Fruit fly (Drosophila melanogaster) whole organism, pupa: ENCODE measurements around the gene CG9166.

Source experiments
- CG10348 ChIP-seq: fragments of 200-800 bp; sonication (Bioruptor generic); IDR thresholded peaks from 2 replicates; pipeline ENCODE4 v1.3.6; 2022; ENCODE audit warnings: missing biosample characterization, missing genetic modification characterization
- CG12605 ChIP-seq: fragments of 200-800 bp; sonication (Bioruptor generic); IDR thresholded peaks from 2 replicates; pipeline ENCODE4 v1.3.6; 2022; ENCODE audit warnings: missing biosample characterization, missing genetic modification characterization
- CG13204 ChIP-seq: fragments of 200-800 bp; sonication (Bioruptor generic); optimal IDR thresholded peaks from 2 replicates; lab custom pipeline; 2018; ENCODE audit warnings: missing biosample characterization, mild to moderate bottlenecking, missing genetic modification characterization, moderate library complexity
- CG14655 ChIP-seq: fragments of 200-800 bp; sonication (Bioruptor generic); optimal IDR thresholded peaks from 3 replicates; lab custom pipeline; 2017; ENCODE audit warnings: mild to moderate bottlenecking, missing biosample characterization, missing genetic modification reagents, missing genetic modification characterization
- CG15710 ChIP-seq: fragments of 200-800 bp; sonication (Bioruptor generic); optimal IDR thresholded peaks from 2 replicates; lab custom pipeline; 2018; ENCODE audit warnings: missing biosample characterization, mild to moderate bottlenecking, missing genetic modification characterization, moderate library complexity
- CG17806 ChIP-seq: fragments of 200-800 bp; sonication (Bioruptor generic); optimal IDR thresholded peaks from 2 replicates; lab custom pipeline; 2018; ENCODE audit warnings: missing biosample characterization, mild to moderate bottlenecking, missing genetic modification characterization, moderate library complexity
- CG32121 ChIP-seq: fragments of 200-800 bp; sonication (Bioruptor generic); IDR thresholded peaks from 2 replicates; pipeline ENCODE4 v1.3.6; 2022; ENCODE audit warnings: missing biosample characterization, missing genetic modification characterization
- CG34367 ChIP-seq: fragments of 200-800 bp; sonication (Bioruptor generic); optimal IDR thresholded peaks from 2 replicates; lab custom pipeline; 2018; ENCODE audit warnings: missing biosample characterization, mild to moderate bottlenecking, missing genetic modification characterization
- CG4496 ChIP-seq: fragments of 200-800 bp; sonication (Bioruptor generic); IDR thresholded peaks from 3 replicates; pipeline ENCODE4 v1.3.6; 2022; ENCODE audit warnings: missing biosample characterization, missing genetic modification characterization
- CG8159 ChIP-seq: fragments of 200-800 bp; sonication (Bioruptor generic); optimal IDR thresholded peaks from 3 replicates; lab custom pipeline; 2018; ENCODE audit warnings: missing biosample characterization, mild to moderate bottlenecking, missing genetic modification characterization, moderate library complexity
- CG8301 ChIP-seq: fragments of 200-800 bp; sonication (Bioruptor generic); optimal IDR thresholded peaks from 2 replicates; lab custom pipeline; 2018; ENCODE audit warnings: missing biosample characterization, mild to moderate bottlenecking, missing genetic modification characterization
- CG9948 ChIP-seq: fragments of 200-800 bp; sonication (Bioruptor generic); optimal IDR thresholded peaks from 2 replicates; lab custom pipeline; 2018; ENCODE audit warnings: missing biosample characterization, mild to moderate bottlenecking, missing genetic modification characterization, moderate library complexity
- D1 ChIP-seq: fragments of 200-800 bp; sonication (Bioruptor generic); optimal IDR thresholded peaks from 2 replicates; lab custom pipeline; 2018; ENCODE audit warnings: missing biosample characterization, mild to moderate bottlenecking, missing genetic modification characterization, moderate library complexity
- EcR ChIP-seq: fragments of 200-800 bp; sonication (Bioruptor generic); optimal IDR thresholded peaks from 3 replicates; lab custom pipeline; 2019; ENCODE audit warnings: missing biosample characterization, missing genetic modification characterization, mild to moderate bottlenecking, moderate library complexity, missing genetic modification reagents
- Ets98B ChIP-seq: fragments of 200-800 bp; sonication (Bioruptor generic); IDR thresholded peaks from 2 replicates; pipeline ENCODE4 v1.3.6; 2022; ENCODE audit warnings: missing biosample characterization, missing genetic modification characterization
- Pif1A ChIP-seq: fragments of 200-800 bp; sonication (Bioruptor generic); optimal IDR thresholded peaks from 3 replicates; lab custom pipeline; 2016; ENCODE audit warnings: missing biosample characterization, missing genetic modification characterization
- Pif1B ChIP-seq: fragments of 200-800 bp; sonication (Bioruptor generic); optimal IDR thresholded peaks from 3 replicates; lab custom pipeline; 2016; ENCODE audit warnings: missing biosample characterization, missing genetic modification characterization
- Snoo ChIP-seq: fragments of 200-800 bp; sonication (Bioruptor generic); optimal IDR thresholded peaks from 3 replicates; lab custom pipeline; 2017; ENCODE audit warnings: missing biosample characterization, mild to moderate bottlenecking, missing genetic modification characterization, inconsistent platforms
- fd96Ca ChIP-seq: fragments of 200-800 bp; sonication (Bioruptor generic); IDR thresholded peaks from 3 replicates; pipeline ENCODE4 v1.3.6; 2022; ENCODE audit warnings: missing biosample characterization, missing genetic modification characterization
- gl ChIP-seq: fragments of 200-800 bp; sonication (Bioruptor generic); optimal IDR thresholded peaks from 2 replicates; lab custom pipeline; 2018; ENCODE audit warnings: missing biosample characterization, mild to moderate bottlenecking, missing genetic modification characterization
- rn ChIP-seq: fragments of 200-800 bp; sonication (Bioruptor generic); IDR thresholded peaks from 2 replicates; pipeline ENCODE4 v1.3.6; 2022; ENCODE audit warnings: missing biosample characterization, missing genetic modification characterization

Gene CG9166

dm6 chr3L:1350924-1351215, at the start of gene CG9166:
TSS of gene CG9166 (plus strand) at chr3L:1351116.
- TF ChIP-seq CG13204 (GFP tag; lab: Kevin White, UChicago) (no peak), CG14655 (no peak)

dm6 chr3L:1302234-1302949, 48.5 kb upstream of the CG9166 start, which contains the start of the genes Rac1 and Acat2:
TSS of gene Rac1 (minus strand) at chr3L:1302683.
TSS of gene Acat2 (plus strand) at chr3L:1302944.
- TF ChIP-seq CG32121 (GFP tag; lab: Robert Waterston, UW), result no peak
- TF ChIP-seq CG9948 (tag; lab: Kevin White, UChicago), result no peak
- no peak for TF ChIP-seq CG8159 (tag; lab: Kevin White, UChicago)
- no peak for TF ChIP-seq Pif1A (GFP tag; lab: Kevin White, UChicago)
- no peak for TF ChIP-seq CG10348

- TF ChIP-seq Snoo (tag; lab: Kevin White, UChicago), result no peak
- no peak for TF ChIP-seq CG13204 (GFP tag; lab: Kevin White, UChicago)
- no peak for TF ChIP-seq CG32121 (GFP tag; lab: Robert Waterston, UW)
- TF ChIP-seq CG12605 (GFP tag; lab: Robert Waterston, UW), result no peak
- TF ChIP-seq CG14655, result no peak
- TF ChIP-seq D1, result no peak
- no peak for TF ChIP-seq fd96Ca (GFP tag; lab: Robert Waterston, UW)
- TF ChIP-seq Ets98B, result no peak
- no peak for TF ChIP-seq gl (tag; lab: Kevin White, UChicago)
- TF ChIP-seq CG17806 (tag; lab: Kevin White, UChicago), result no peak
- TF ChIP-seq Pif1A (GFP tag; lab: Kevin White, UChicago), result no peak
- TF ChIP-seq CG9948 (tag; lab: Kevin White, UChicago), result no peak
- TF ChIP-seq CG34367 (tag; lab: Kevin White, UChicago), result no peak
- no peak for TF ChIP-seq Pif1B (GFP tag; lab: Kevin White, UChicago)
- no peak for TF ChIP-seq EcR (GFP tag; lab: Kevin White, UChicago)
- no peak for TF ChIP-seq CG15710 (tag; lab: Kevin White, UChicago)
- TF ChIP-seq, all 21 proteins: peak for 0
Measured at dm6 chr3L:1302950-1303352, 48.0 kb upstream of the CG9166 start.

- TF ChIP-seq EcR (GFP tag; lab: Kevin White, UChicago) (no peak), CG8301 (tag; lab: Kevin White, UChicago) (no peak), fd96Ca (GFP tag; lab: Robert Waterston, UW) (no peak), CG14655 (no peak), Ets98B (no peak), CG13204 (GFP tag; lab: Kevin White, UChicago) (no peak), D1 (no peak), CG12605 (GFP tag; lab: Robert Waterston, UW) (no peak), CG17806 (tag; lab: Kevin White, UChicago) (no peak)
Measured at dm6 chr3L:1305317-1305716, 45.6 kb upstream of the CG9166 start.

dm6 chr3L:1307005-1307632, 43.8 kb upstream of the CG9166 start, which contains the start of the genes Ctr9 and Nt5a:
TSS of gene Ctr9 (plus strand) at chr3L:1307224.
TSS of gene Nt5a (minus strand) at chr3L:1307418.
- no peak for TF ChIP-seq CG34367 (tag; lab: Kevin White, UChicago)
- TF ChIP-seq CG17806 (tag; lab: Kevin White, UChicago), result no peak
- TF ChIP-seq CG10348, result no peak
- TF ChIP-seq CG13204 (GFP tag; lab: Kevin White, UChicago), result no peak
- TF ChIP-seq CG15710 (tag; lab: Kevin White, UChicago), result peak; percentile 23
- no peak for TF ChIP-seq CG8159 (tag; lab: Kevin White, UChicago)
- peak; percentile 49; the same call in 1 of the 3 replicates for TF ChIP-seq fd96Ca (GFP tag; lab: Robert Waterston, UW)
- TF ChIP-seq CG12605 (GFP tag; lab: Robert Waterston, UW), result no peak
- TF ChIP-seq D1, result no peak
- no peak for TF ChIP-seq Pif1B (GFP tag; lab: Kevin White, UChicago)
- no peak for TF ChIP-seq CG9948 (tag; lab: Kevin White, UChicago)
- peak; percentile 9; the same call in 1 of the 3 replicates for TF ChIP-seq CG4496 (GFP tag; lab: Robert Waterston, UW)
- peak; percentile 25 for TF ChIP-seq EcR (GFP tag; lab: Kevin White, UChicago)
- no peak for TF ChIP-seq CG14655
- no peak for TF ChIP-seq CG8301 (tag; lab: Kevin White, UChicago)
- no peak for TF ChIP-seq Pif1A (GFP tag; lab: Kevin White, UChicago)
- TF ChIP-seq rn (GFP tag; lab: Robert Waterston, UW), result no peak
- no peak for TF ChIP-seq gl (tag; lab: Kevin White, UChicago)
- peak; percentile 41 for TF ChIP-seq Ets98B
- TF ChIP-seq Snoo (tag; lab: Kevin White, UChicago), result no peak
- peak; percentile 13; the same call in 1 of the 2 replicates for TF ChIP-seq CG32121 (GFP tag; lab: Robert Waterston, UW)
